Fruit fly (Drosophila melanogaster): ENCODE measurements around the gene Cox10.

- TF ChIP-seq br (GFP tag; optimal IDR thresholded peaks at IDR 0.05) (no peak), dsf (GFP tag; optimal IDR thresholded peaks at IDR 0.05; ENCODE audit: borderline replicate concordance) (no peak), ey (GFP tag; optimal IDR thresholded peaks at IDR 0.05) (no peak), CrebA (GFP tag; optimal IDR thresholded peaks at IDR 0.05; ENCODE audit: borderline replicate concordance) (no peak), jim (GFP tag; optimal IDR thresholded peaks at IDR 0.05) (no peak)
These were observed 29.4 kb upstream of the Cox10 start, which contains the start of gene CG13138 for dm6 chr2L:10301918-10302317.
